Worm (Caenorhabditis elegans): ENCODE data around the gene R05G9.5.

R05G9.5 gene

DNA sequence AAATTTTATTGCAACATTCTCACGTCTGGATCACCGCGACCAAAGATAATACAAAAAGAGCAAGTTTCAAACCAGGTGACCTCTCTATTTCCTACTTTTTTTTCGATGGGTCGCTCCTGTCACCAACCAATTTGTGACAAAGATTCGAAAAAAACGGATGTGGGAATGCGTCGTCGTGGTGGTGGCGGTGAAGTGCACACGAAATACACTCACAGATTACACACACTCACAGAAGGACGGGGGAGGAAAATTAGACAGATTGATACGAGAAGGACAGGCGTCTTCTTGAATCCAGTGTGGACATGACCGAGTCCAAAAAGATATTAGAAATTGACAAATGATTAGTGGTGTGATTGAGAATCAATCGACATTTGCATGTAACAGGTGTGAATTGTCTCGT, 17.3 kb downstream of the R05G9.5 start:
- TF ChIP-seq nhr-28 (tag; optimal IDR thresholded peaks at IDR 0.05): no peak
- no peak for TF ChIP-seq lin-15B (tag; optimal IDR thresholded peaks at IDR 0.05)
- TF ChIP-seq nfya-1 (tag; optimal IDR thresholded peaks at IDR 0.05; ENCODE audit: insufficient read depth): no peak
- TF ChIP-seq fkh-2 (tag; optimal IDR thresholded peaks at IDR 0.05): no peak
- TF ChIP-seq egl-5 (tag; optimal IDR thresholded peaks at IDR 0.05): no peak
- TF ChIP-seq pha-4 (tag; optimal IDR thresholded peaks at IDR 0.05): no peak
- TF ChIP-seq unc-62 (GFP tag; optimal IDR thresholded peaks at IDR 0.05): no peak
- TF ChIP-seq elt-1 (tag; optimal IDR thresholded peaks at IDR 0.05): no peak
- no peak for TF ChIP-seq ceh-28 (tag; optimal IDR thresholded peaks at IDR 0.05)
- TF ChIP-seq mdl-1 (tag; optimal IDR thresholded peaks at IDR 0.05): no peak
- TF ChIP-seq mml-1 (tag; optimal IDR thresholded peaks at IDR 0.05): no peak
- TF ChIP-seq lin-39 (tag; optimal IDR thresholded peaks at IDR 0.05): no peak
- TF ChIP-seq pqm-1 (tag; optimal IDR thresholded peaks at IDR 0.05): no peak
- no peak for TF ChIP-seq ZK546.5 (tag; optimal IDR thresholded peaks at IDR 0.05)
- TF ChIP-seq aly-2 (tag; optimal IDR thresholded peaks at IDR 0.05): no peak
- TF ChIP-seq egl-27 (tag; optimal IDR thresholded peaks at IDR 0.05): no peak
- TF ChIP-seq nhr-67 (tag; optimal IDR thresholded peaks at IDR 0.05): no peak
- TF ChIP-seq daf-12 (tag; optimal IDR thresholded peaks at IDR 0.05): no peak
- no peak for TF ChIP-seq fos-1 (tag; optimal IDR thresholded peaks at IDR 0.05)

- TF ChIP-seq lin-15B (tag; optimal IDR thresholded peaks at IDR 0.05): no peak
- TF ChIP-seq egl-5 (tag; optimal IDR thresholded peaks at IDR 0.05): peak; percentile 78
- TF ChIP-seq lin-39 (tag; optimal IDR thresholded peaks at IDR 0.05): no peak
- no peak for TF ChIP-seq eor-1 (tag; optimal IDR thresholded peaks at IDR 0.05)
Measured at ce11 chrII:6482102-6482501, 18.0 kb downstream of the R05G9.5 start, which contains the start of gene del-10. TSS of gene del-10 (minus strand) at chrII:6482125.

DNA sequence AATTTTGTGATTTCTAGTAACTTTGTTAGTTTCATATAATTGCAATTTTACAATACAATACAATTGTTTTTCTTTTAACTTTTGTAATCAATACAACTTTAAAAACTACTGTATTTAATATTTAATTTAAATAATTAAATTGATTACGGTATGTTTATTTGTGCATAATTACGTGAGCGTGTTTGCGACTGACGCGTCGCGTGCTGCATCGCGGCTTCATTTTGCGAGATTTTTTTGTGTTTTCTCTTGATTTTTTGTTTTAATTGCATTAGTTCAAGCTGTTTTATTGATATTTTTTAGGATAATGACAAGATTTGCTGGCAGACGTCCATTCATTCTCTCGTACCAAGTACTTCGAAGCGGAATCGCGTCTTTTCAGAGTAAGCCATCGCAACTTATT, 23.4 kb downstream of the R05G9.5 start, which contains the start of gene T28D9.4:
T28D9.4 (plus strand) TSS at position 301 of the 400 bp plus-strand sequence.
- no peak for TF ChIP-seq mdl-1 (tag; optimal IDR thresholded peaks at IDR 0.05)
- no peak for TF ChIP-seq lsy-12 (tag; optimal IDR thresholded peaks at IDR 0.05)
- TF ChIP-seq snpc-4 (tag; optimal IDR thresholded peaks at IDR 0.05): no peak
- no peak for TF ChIP-seq hmg-11 (tag; optimal IDR thresholded peaks at IDR 0.05)
- TF ChIP-seq jun-1 (tag; optimal IDR thresholded peaks at IDR 0.05): no peak
- no peak for TF ChIP-seq lin-15B (tag; optimal IDR thresholded peaks at IDR 0.05)
- no peak for TF ChIP-seq mml-1 (tag; optimal IDR thresholded peaks at IDR 0.05)
- TF ChIP-seq ceh-16 (tag; optimal IDR thresholded peaks at IDR 0.05): no peak
- no peak for TF ChIP-seq daf-12 (tag; optimal IDR thresholded peaks at IDR 0.05)

- no peak for TF ChIP-seq lin-15B (tag; optimal IDR thresholded peaks at IDR 0.05)
- TF ChIP-seq nhr-76 (tag; optimal IDR thresholded peaks at IDR 0.05): no peak
Measured at ce11 chrII:6475180-6475737, 24.8 kb downstream of the R05G9.5 start, which contains the start of gene T28D9.16. TSS of gene T28D9.16 (plus strand) at chrII:6475687.

- TF ChIP-seq nhr-76 (tag; optimal IDR thresholded peaks at IDR 0.05) (no peak), nhr-12 (tag; optimal IDR thresholded peaks at IDR 0.05) (no peak), snpc-4 (tag; optimal IDR thresholded peaks at IDR 0.05) (no peak), ceh-82 (tag; optimal IDR thresholded peaks at IDR 0.05) (no peak), aly-2 (tag; optimal IDR thresholded peaks at IDR 0.05) (no peak), eor-1 (tag; optimal IDR thresholded peaks at IDR 0.05) (no peak), nhr-23 (tag; optimal IDR thresholded peaks at IDR 0.05) (no peak), tbx-2 (tag; optimal IDR thresholded peaks at IDR 0.05) (no peak), jun-1 (tag; optimal IDR thresholded peaks at IDR 0.05) (no peak), sea-2 (GFP tag; optimal IDR thresholded peaks at IDR 0.05) (no peak), lin-15B (tag; optimal IDR thresholded peaks at IDR 0.05) (no peak), ztf-4 (tag; optimal IDR thresholded peaks at IDR 0.05) (no peak)
Measured at ce11 chrII:6470985-6471384, 29.1 kb downstream of the R05G9.5 start, which contains the start of gene dgk-5. TSS of gene dgk-5 (minus strand) at chrII:6471085.

DNA sequence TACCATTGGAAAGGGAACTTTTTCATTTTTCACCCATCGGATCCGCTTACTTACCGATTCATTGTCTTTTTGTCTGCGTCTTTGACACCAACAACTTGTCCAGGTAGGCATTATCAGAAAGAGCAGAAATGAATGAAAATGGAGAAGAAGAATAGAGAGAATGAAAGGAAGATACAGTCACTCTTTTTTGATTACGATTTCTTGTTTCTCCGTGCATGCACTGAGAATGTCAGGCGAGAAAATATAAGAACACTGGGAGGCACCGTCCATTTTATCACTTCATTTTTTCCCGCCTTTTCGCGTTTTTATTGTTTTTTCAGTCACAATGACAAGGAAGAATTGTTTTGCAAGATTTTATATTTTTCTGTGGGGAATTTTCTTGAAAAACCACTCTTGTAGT, 30.7 kb downstream of the R05G9.5 start:
- TF ChIP-seq pqm-1 (tag; optimal IDR thresholded peaks at IDR 0.05) (peak; percentile 11), elt-1 (tag; optimal IDR thresholded peaks at IDR 0.05) (no peak), elt-2 (tag; optimal IDR thresholded peaks at IDR 0.05) (peak; percentile 62), nhr-67 (tag; optimal IDR thresholded peaks at IDR 0.05) (no peak), jun-1 (tag; optimal IDR thresholded peaks at IDR 0.05) (no peak), pha-4 (tag; optimal IDR thresholded peaks at IDR 0.05) (no peak), elt-3 (tag; optimal IDR thresholded peaks at IDR 0.05) (no peak), hmg-11 (tag; optimal IDR thresholded peaks at IDR 0.05) (no peak), mdl-1 (tag; optimal IDR thresholded peaks at IDR 0.05) (no peak), fkh-10 (GFP tag; optimal IDR thresholded peaks at IDR 0.05) (no peak), nhr-28 (tag; optimal IDR thresholded peaks at IDR 0.05) (no peak), ZK546.5 (tag; optimal IDR thresholded peaks at IDR 0.05) (no peak), fos-1 (tag; optimal IDR thresholded peaks at IDR 0.05) (no peak), skn-1 (tag; optimal IDR thresholded peaks at IDR 0.05) (no peak), mml-1 (tag; optimal IDR thresholded peaks at IDR 0.05) (no peak)

All from whole organism, L3 larva.